Worm (Caenorhabditis elegans): ENCODE measurements around the gene F45E6.1.

DNA sequence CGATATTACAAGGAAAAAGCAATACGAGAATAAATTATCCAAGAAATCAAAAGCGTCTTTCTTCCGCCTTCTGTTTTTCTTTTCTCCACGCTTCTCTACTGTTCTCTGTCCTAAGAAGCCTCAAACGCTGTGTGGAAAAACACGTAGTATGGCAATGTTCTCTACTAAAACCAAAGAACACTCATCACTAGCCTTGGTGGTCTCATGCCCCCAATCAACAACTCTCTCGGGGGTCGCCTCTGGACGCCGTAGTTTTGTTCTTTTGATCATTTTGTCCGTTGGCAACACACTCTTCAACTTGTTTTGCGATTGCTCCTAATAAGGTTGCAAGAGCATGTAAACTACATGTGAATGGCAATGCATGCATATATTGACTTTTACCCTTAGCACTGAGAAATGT is 40.1 kb upstream of the F45E6.1 start:
- no peak for TF ChIP-seq nhr-76 (tag; optimal IDR thresholded peaks at IDR 0.05)
- TF ChIP-seq nhr-12 (tag; optimal IDR thresholded peaks at IDR 0.05) = no peak
- TF ChIP-seq bed-3 (GFP tag; optimal IDR thresholded peaks at IDR 0.05) = no peak
- no peak for TF ChIP-seq nhr-28 (tag; optimal IDR thresholded peaks at IDR 0.05)
- TF ChIP-seq unc-62 (GFP tag; optimal IDR thresholded peaks at IDR 0.05) = no peak
- no peak for TF ChIP-seq mep-1 (tag; optimal IDR thresholded peaks at IDR 0.05)
- TF ChIP-seq unc-39 (tag; optimal IDR thresholded peaks at IDR 0.05) = no peak
- no peak for TF ChIP-seq flh-1 (GFP tag; optimal IDR thresholded peaks at IDR 0.05)
- no peak for TF ChIP-seq lsy-2 (tag; optimal IDR thresholded peaks at IDR 0.05)

Measured in whole organism, mixed stage, embryonic.